Worm (Caenorhabditis elegans): ENCODE measurements around the gene hum-6.

The hum-6 gene

DNA sequence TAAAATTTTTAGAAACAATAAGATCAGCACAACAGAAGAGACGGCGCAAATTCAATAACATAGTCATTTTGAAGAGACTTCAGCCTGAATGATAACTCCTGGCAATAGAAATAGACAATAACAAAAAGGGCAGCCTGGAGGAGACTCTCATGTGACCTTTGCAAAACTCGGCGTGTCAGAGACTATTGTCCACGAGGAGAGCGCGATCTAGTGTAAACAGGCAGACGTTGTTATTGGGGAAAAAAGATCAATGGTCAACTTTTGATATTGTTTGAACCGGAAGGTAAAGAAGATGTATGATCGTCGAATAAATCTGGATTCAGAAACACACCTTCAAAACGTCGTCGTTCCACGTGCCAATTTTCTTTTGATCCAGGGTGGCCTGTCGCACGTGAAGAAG is 13.3 kb downstream of the hum-6 start:
- TF ChIP-seq elt-3 (tag; optimal IDR thresholded peaks at IDR 0.05), result no peak
- no peak for TF ChIP-seq elt-1 (tag; optimal IDR thresholded peaks at IDR 0.05)
- no peak for TF ChIP-seq jun-1 (tag; optimal IDR thresholded peaks at IDR 0.05)
- TF ChIP-seq daf-12 (tag; optimal IDR thresholded peaks at IDR 0.05), result no peak
- TF ChIP-seq mdl-1 (tag; optimal IDR thresholded peaks at IDR 0.05), result peak; percentile 35
- TF ChIP-seq pha-4 (tag; optimal IDR thresholded peaks at IDR 0.05), result peak; percentile 92
- no peak for TF ChIP-seq nhr-77 (tag; optimal IDR thresholded peaks at IDR 0.05)
- no peak for TF ChIP-seq ztf-4 (tag; optimal IDR thresholded peaks at IDR 0.05)
- no peak for TF ChIP-seq ceh-9 (tag; optimal IDR thresholded peaks at IDR 0.05)
- no peak for TF ChIP-seq lin-39 (tag; optimal IDR thresholded peaks at IDR 0.05)
- TF ChIP-seq pqm-1 (tag; optimal IDR thresholded peaks at IDR 0.05), result no peak
- TF ChIP-seq ceh-16 (tag; optimal IDR thresholded peaks at IDR 0.05), result no peak
- no peak for TF ChIP-seq fkh-10 (GFP tag; optimal IDR thresholded peaks at IDR 0.05)
- no peak for TF ChIP-seq nhr-23 (tag; optimal IDR thresholded peaks at IDR 0.05)
- no peak for TF ChIP-seq ztf-11 (tag; optimal IDR thresholded peaks at IDR 0.05)
- no peak for TF ChIP-seq eor-1 (tag; optimal IDR thresholded peaks at IDR 0.05)
- no peak for TF ChIP-seq zag-1 (tag; optimal IDR thresholded peaks at IDR 0.05)
- TF ChIP-seq mml-1 (tag; optimal IDR thresholded peaks at IDR 0.05), result no peak

DNA sequence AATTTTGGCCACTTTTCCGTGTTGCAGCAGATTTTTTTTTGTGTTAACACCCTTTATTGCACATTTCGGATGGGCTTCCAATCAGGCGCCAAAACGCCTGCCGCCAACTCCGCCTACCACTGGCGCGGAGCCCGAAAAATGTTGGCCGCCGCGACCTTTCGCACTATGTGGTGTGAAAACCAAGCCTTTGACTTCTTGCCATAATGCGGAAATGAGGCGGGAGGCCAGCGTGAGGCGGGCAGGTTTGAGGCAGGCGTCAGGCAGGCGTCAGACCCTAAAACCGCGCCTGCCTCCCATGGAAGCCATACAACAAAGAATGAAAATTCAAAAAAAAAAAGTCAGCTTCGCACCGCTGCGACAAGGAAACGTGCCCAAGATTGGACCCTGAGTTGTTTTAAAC is 14.0 kb downstream of the hum-6 start:
- TF ChIP-seq nhr-67 (tag; optimal IDR thresholded peaks at IDR 0.05) (no peak), nhr-12 (tag; optimal IDR thresholded peaks at IDR 0.05) (no peak), lin-15B (tag; optimal IDR thresholded peaks at IDR 0.05) (no peak), mdl-1 (tag; optimal IDR thresholded peaks at IDR 0.05) (no peak), nhr-28 (tag; optimal IDR thresholded peaks at IDR 0.05) (no peak), egl-5 (tag; optimal IDR thresholded peaks at IDR 0.05) (no peak), nhr-76 (tag; optimal IDR thresholded peaks at IDR 0.05) (no peak), snpc-4 (tag; optimal IDR thresholded peaks at IDR 0.05) (no peak), ama-1 (optimal IDR thresholded peaks at IDR 0.05) (no peak), egl-27 (tag; optimal IDR thresholded peaks at IDR 0.05) (no peak), ZK546.5 (tag; optimal IDR thresholded peaks at IDR 0.05) (no peak), skn-1 (tag; optimal IDR thresholded peaks at IDR 0.05) (no peak), pqm-1 (tag; optimal IDR thresholded peaks at IDR 0.05) (no peak), ceh-28 (tag; optimal IDR thresholded peaks at IDR 0.05) (no peak), ceh-16 (tag; optimal IDR thresholded peaks at IDR 0.05) (no peak), nhr-237 (tag; optimal IDR thresholded peaks at IDR 0.05) (no peak)

DNA sequence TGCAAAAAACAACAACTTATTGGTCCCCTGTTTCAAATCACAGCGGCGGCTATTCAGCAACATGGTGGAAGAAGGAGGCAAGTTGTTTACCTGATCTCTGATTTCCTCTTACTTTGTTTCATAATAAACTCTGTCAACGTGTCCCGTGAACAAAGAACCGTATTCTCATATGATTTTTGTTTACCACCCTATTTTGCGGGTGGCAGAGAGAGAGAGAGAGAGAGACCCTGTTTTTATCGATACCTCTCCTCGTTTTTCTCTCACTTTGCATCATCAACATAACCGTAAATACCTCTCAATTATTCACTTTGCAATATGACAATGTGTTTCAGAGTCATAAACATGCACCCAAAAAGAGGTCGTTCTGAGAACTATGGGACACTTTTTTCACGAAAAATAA is 14.6 kb downstream of the hum-6 start:
- no peak for TF ChIP-seq nhr-28 (tag; optimal IDR thresholded peaks at IDR 0.05)
- TF ChIP-seq pha-4 (tag; optimal IDR thresholded peaks at IDR 0.05), result peak; percentile 73
- no peak for TF ChIP-seq aly-2 (tag; optimal IDR thresholded peaks at IDR 0.05)
- TF ChIP-seq nhr-77 (tag; optimal IDR thresholded peaks at IDR 0.05), result no peak
- TF ChIP-seq lsy-12 (tag; optimal IDR thresholded peaks at IDR 0.05), result no peak
- TF ChIP-seq nhr-23 (tag; optimal IDR thresholded peaks at IDR 0.05), result no peak

DNA sequence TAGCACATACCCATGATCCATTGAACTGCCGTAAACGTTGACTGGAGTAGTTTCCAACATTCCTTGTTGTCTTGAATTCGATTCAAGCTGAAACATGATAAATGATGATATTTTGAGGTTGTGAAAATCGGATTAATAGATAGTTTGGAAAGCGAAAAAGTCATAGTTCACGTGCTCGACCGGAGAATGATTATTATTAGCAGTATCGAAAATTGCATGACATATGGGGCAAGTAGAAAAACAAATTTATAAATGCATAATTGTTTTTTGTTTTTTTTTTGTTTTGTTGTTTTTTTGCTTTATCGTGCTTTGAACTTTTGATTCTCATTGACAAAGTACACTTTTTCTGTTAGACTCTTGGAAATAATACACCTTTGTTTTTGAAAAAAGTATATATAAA is 16.4 kb downstream of the hum-6 start, which contains the start of gene aakg-4:
aakg-4 (minus strand) TSS at position 101 of the 400 bp plus-strand sequence.
- no peak for TF ChIP-seq elt-1 (tag; optimal IDR thresholded peaks at IDR 0.05)
- no peak for TF ChIP-seq mml-1 (tag; optimal IDR thresholded peaks at IDR 0.05)
- TF ChIP-seq R02D3.7 (tag; optimal IDR thresholded peaks at IDR 0.05), result no peak
- TF ChIP-seq eor-1 (tag; optimal IDR thresholded peaks at IDR 0.05), result no peak
- no peak for TF ChIP-seq nhr-12 (tag; optimal IDR thresholded peaks at IDR 0.05)
- TF ChIP-seq snpc-4 (tag; optimal IDR thresholded peaks at IDR 0.05), result no peak
- no peak for TF ChIP-seq egl-27 (tag; optimal IDR thresholded peaks at IDR 0.05)
- no peak for TF ChIP-seq fkh-2 (tag; optimal IDR thresholded peaks at IDR 0.05)

DNA sequence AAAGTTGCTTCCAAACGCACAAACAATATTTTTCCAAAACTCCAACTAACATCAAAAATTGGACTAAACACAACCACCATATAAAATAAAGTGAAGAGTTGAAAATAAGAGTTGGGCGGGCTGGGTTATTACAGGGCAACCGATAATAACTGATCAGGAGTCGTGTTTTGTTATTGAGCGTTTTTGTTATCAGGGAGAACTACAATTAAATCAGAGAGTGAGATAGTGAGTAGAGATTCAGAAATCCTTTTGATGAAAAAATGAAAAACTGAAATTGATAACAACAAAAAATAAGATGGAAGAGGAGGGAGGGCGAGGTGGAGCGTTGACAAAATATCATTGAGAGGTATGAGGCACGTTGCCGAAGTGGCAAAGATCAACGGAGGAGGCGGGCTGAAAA is 17.7 kb downstream of the hum-6 start:
- TF ChIP-seq ceh-28 (tag; optimal IDR thresholded peaks at IDR 0.05), result no peak
- peak; percentile 17 for TF ChIP-seq pha-4 (tag; optimal IDR thresholded peaks at IDR 0.05)
- peak; percentile 53 for TF ChIP-seq elt-2 (tag; optimal IDR thresholded peaks at IDR 0.05)
- no peak for TF ChIP-seq nhr-25 (tag; optimal IDR thresholded peaks at IDR 0.05)
- TF ChIP-seq egl-27 (tag; optimal IDR thresholded peaks at IDR 0.05), result no peak
- TF ChIP-seq unc-62 (GFP tag; optimal IDR thresholded peaks at IDR 0.05), result no peak
- TF ChIP-seq pqm-1 (tag; optimal IDR thresholded peaks at IDR 0.05), result peak; percentile 81

Measured in whole organism, L3 larva.